Fruit fly (Drosophila melanogaster) whole organism, embryonic: Measurements from ENCODE around the gene CG3032.

Source experiments
- ATbp ChIP-seq: fragments of 200-800 bp; sonication (Bioruptor generic); optimal IDR thresholded peaks from 2 replicates; lab custom pipeline; 2017; ENCODE audit warnings: missing biosample characterization, mild to moderate bottlenecking, missing genetic modification characterization, missing genetic modification reagents
- Abd-B ChIP-seq: fragments of 200-800 bp; sonication (Bioruptor generic); optimal IDR thresholded peaks from 2 replicates; lab custom pipeline; 2018; ENCODE audit warnings: missing biosample characterization, mild to moderate bottlenecking, missing genetic modification characterization, moderate library complexity
- Ada2b ChIP-seq: fragments of 200-800 bp; sonication (Bioruptor generic); IDR thresholded peaks from 2 replicates; pipeline ENCODE4 v1.3.6; 2022; ENCODE audit warnings: missing biosample characterization, missing genetic modification characterization
- Adf1 ChIP-seq: fragments of 200-800 bp; sonication (Bioruptor generic); IDR thresholded peaks from 2 replicates; pipeline ENCODE4 v1.3.6; 2022; ENCODE audit warnings: missing biosample characterization, missing genetic modification characterization
- Antp ChIP-seq: fragments of 200-800 bp; sonication (Bioruptor generic); optimal IDR thresholded peaks from 3 replicates; lab custom pipeline; 2016; ENCODE audit warnings: missing biosample characterization, missing genetic modification characterization
- Bgb ChIP-seq: fragments of 200-800 bp; sonication (Bioruptor generic); IDR thresholded peaks from 2 replicates; pipeline ENCODE4 v1.3.6; 2022; ENCODE audit warnings: missing biosample characterization, missing genetic modification characterization; ENCODE audit not compliant: partially characterized antibody
- C15 ChIP-seq: fragments of 200-800 bp; sonication (Bioruptor generic); IDR thresholded peaks from 3 replicates; pipeline ENCODE4 v1.3.6; 2022; ENCODE audit warnings: missing biosample characterization, missing genetic modification characterization
- CG1024 ChIP-seq: fragments of 200-800 bp; sonication (Bioruptor generic); IDR thresholded peaks from 2 replicates; pipeline ENCODE4 v1.3.6; 2022; ENCODE audit warnings: missing biosample characterization, missing genetic modification characterization
- CG10462 ChIP-seq: fragments of 200-800 bp; sonication (Bioruptor generic); optimal IDR thresholded peaks from 2 replicates; lab custom pipeline; 2016; ENCODE audit warnings: missing biosample characterization, missing genetic modification characterization
- CG13287 ChIP-seq: fragments of 200-800 bp; sonication (Bioruptor generic); IDR thresholded peaks from 2 replicates; pipeline ENCODE4 v1.3.6; 2022; ENCODE audit warnings: missing biosample characterization, missing genetic modification characterization; ENCODE audit not compliant: partially characterized antibody
- CG14710 ChIP-seq: fragments of 200-800 bp; sonication (Bioruptor generic); optimal IDR thresholded peaks from 3 replicates; lab custom pipeline; 2019; ENCODE audit warnings: missing biosample characterization, mild to moderate bottlenecking, missing genetic modification characterization, moderate library complexity
- CG14965 ChIP-seq: fragments of 200-800 bp; sonication (Bioruptor generic); optimal IDR thresholded peaks from 2 replicates; lab custom pipeline; 2016; ENCODE audit warnings: missing biosample characterization, missing genetic modification characterization, borderline replicate concordance
- CG15696 ChIP-seq: fragments of 200-800 bp; sonication (Bioruptor generic); optimal IDR thresholded peaks from 2 replicates; lab custom pipeline; 2019; ENCODE audit warnings: missing biosample characterization, mild to moderate bottlenecking, missing genetic modification characterization, moderate library complexity
- CG1647 ChIP-seq: fragments of 200-800 bp; sonication (Bioruptor generic); optimal IDR thresholded peaks from 3 replicates; lab custom pipeline; 2016; ENCODE audit warnings: missing biosample characterization, missing genetic modification characterization
- CG16779 ChIP-seq: fragments of 200-800 bp; sonication (Bioruptor generic); IDR thresholded peaks from 2 replicates; pipeline ENCODE4 v1.3.6; 2022; ENCODE audit warnings: missing biosample characterization, missing genetic modification characterization
- CG17186 ChIP-seq: fragments of 200-800 bp; sonication (Bioruptor generic); optimal IDR thresholded peaks from 3 replicates; lab custom pipeline; 2017; ENCODE audit warnings: missing biosample characterization, missing genetic modification reagents, missing genetic modification characterization
- CG42726 ChIP-seq: fragments of 200-800 bp; sonication (Bioruptor generic); IDR thresholded peaks from 2 replicates; pipeline ENCODE4 v1.3.6; 2022; ENCODE audit warnings: missing biosample characterization, missing genetic modification characterization; ENCODE audit not compliant: partially characterized antibody
- CG4820 ChIP-seq: fragments of 200-800 bp; sonication (Bioruptor generic); optimal IDR thresholded peaks from 3 replicates; lab custom pipeline; 2016; ENCODE audit warnings: missing biosample characterization, missing genetic modification characterization
- CG8478 ChIP-seq: fragments of >200 bp; optimal IDR thresholded peaks from 2 replicates; lab custom pipeline; 2018
- Fer3 ChIP-seq: fragments of 200-800 bp; sonication (Bioruptor generic); optimal IDR thresholded peaks from 2 replicates; lab custom pipeline; 2018; ENCODE audit warnings: missing biosample characterization, mild to moderate bottlenecking, missing genetic modification characterization, moderate library complexity
- HmgD ChIP-seq: fragments of 200-800 bp; sonication (Bioruptor generic); optimal IDR thresholded peaks from 3 replicates; lab custom pipeline; 2016; ENCODE audit warnings: missing biosample characterization, missing genetic modification characterization
- Hr39 ChIP-seq: fragments of >200 bp; optimal IDR thresholded peaks from 2 replicates; lab custom pipeline; 2017
- Jarid2 ChIP-seq: fragments of 200-800 bp; sonication (Bioruptor generic); optimal IDR thresholded peaks from 3 replicates; lab custom pipeline; 2017; ENCODE audit warnings: mild to moderate bottlenecking, missing biosample characterization, missing genetic modification reagents, missing genetic modification characterization
- Sox100B ChIP-seq: fragments of 200-800 bp; sonication (Bioruptor generic); optimal IDR thresholded peaks from 3 replicates; lab custom pipeline; 2018; ENCODE audit warnings: missing biosample characterization, mild to moderate bottlenecking, missing genetic modification characterization
- Trl ChIP-seq, 3 experiments: fragments of >200 bp in 2 of 3; fragments of 200-800 bp in 1 of 3; sonication (Bioruptor generic) in 1 of 3; optimal IDR thresholded peaks; 2 replicates in 1 of 3; 3 replicates in 2 of 3; lab custom pipeline; 2016 to 2017; ENCODE audit warnings: missing biosample characterization in 1 of 3, missing genetic modification characterization in 1 of 3
- abd-A ChIP-seq: fragments of 200-800 bp; sonication (Bioruptor generic); optimal IDR thresholded peaks from 3 replicates; lab custom pipeline; 2019; ENCODE audit warnings: missing biosample characterization, mild to moderate bottlenecking, missing genetic modification characterization, moderate library complexity
- ara ChIP-seq: fragments of 200-800 bp; sonication (Bioruptor generic); IDR thresholded peaks from 2 replicates; pipeline ENCODE4 v1.3.6; 2022; ENCODE audit warnings: missing biosample characterization, missing genetic modification characterization
- bcd ChIP-seq: fragments of 200-800 bp; sonication (Bioruptor generic); optimal IDR thresholded peaks from 2 replicates; lab custom pipeline; 2017; ENCODE audit warnings: missing biosample characterization, mild to moderate bottlenecking, missing genetic modification characterization
- cas ChIP-seq: fragments of 200-800 bp; sonication (Bioruptor generic); IDR thresholded peaks from 2 replicates; pipeline ENCODE4 v1.3.6; 2022; ENCODE audit warnings: missing biosample characterization, missing genetic modification characterization
- chm ChIP-seq: fragments of 200-800 bp; sonication (Bioruptor generic); IDR thresholded peaks from 2 replicates; pipeline ENCODE4 v1.3.6; 2022; ENCODE audit warnings: missing biosample characterization, missing genetic modification characterization
- crc ChIP-seq: fragments of 200-800 bp; sonication (Bioruptor generic); optimal IDR thresholded peaks from 2 replicates; lab custom pipeline; 2016; ENCODE audit warnings: missing biosample characterization, missing genetic modification characterization
- danr ChIP-seq: fragments of 200-800 bp; sonication (Bioruptor generic); IDR thresholded peaks from 2 replicates; pipeline ENCODE4 v1.3.6; 2022; ENCODE audit warnings: missing biosample characterization, missing genetic modification characterization
- dm ChIP-seq: fragments of 200-800 bp; sonication (Bioruptor generic); optimal IDR thresholded peaks from 3 replicates; lab custom pipeline; 2016; ENCODE audit warnings: missing biosample characterization, missing genetic modification characterization
- en ChIP-seq: fragments of 200-800 bp; sonication (Bioruptor generic); optimal IDR thresholded peaks from 2 replicates; lab custom pipeline; 2016; ENCODE audit warnings: missing biosample characterization, missing genetic modification characterization
- fd64A ChIP-seq: fragments of 200-800 bp; sonication (Bioruptor generic); optimal IDR thresholded peaks from 3 replicates; lab custom pipeline; 2018; ENCODE audit warnings: missing biosample characterization, mild to moderate bottlenecking, missing genetic modification characterization
- grau ChIP-seq: fragments of 200-800 bp; optimal IDR thresholded peaks from 3 replicates; lab custom pipeline; 2019; ENCODE audit warnings: missing biosample characterization, mild to moderate bottlenecking, missing genetic modification characterization, moderate library complexity
- gro ChIP-seq: fragments of 200-800 bp; sonication (Bioruptor generic); optimal IDR thresholded peaks from 2 replicates; lab custom pipeline; 2016; ENCODE audit warnings: missing biosample characterization, missing genetic modification characterization
- kah ChIP-seq: fragments of 200-800 bp; sonication (Bioruptor generic); optimal IDR thresholded peaks from 2 replicates; lab custom pipeline; 2018; ENCODE audit warnings: missing biosample characterization, mild to moderate bottlenecking, missing genetic modification characterization
- kay ChIP-seq: fragments of 200-800 bp; sonication (Bioruptor generic); optimal IDR thresholded peaks from 2 replicates; lab custom pipeline; 2016; ENCODE audit warnings: missing biosample characterization, missing genetic modification characterization
- lov ChIP-seq, 2 experiments: fragments of 200-800 bp in 1 of 2; fragments of >200 bp in 1 of 2; sonication (Bioruptor generic) in 1 of 2; IDR thresholded peaks in 1 of 2; optimal IDR thresholded peaks in 1 of 2; 2 replicates in 1 of 2; 3 replicates in 1 of 2; pipeline versions ENCODE4 v1.3.6 to Lab custom; 2017 to 2022; ENCODE audit warnings: missing biosample characterization in 1 of 2, missing genetic modification characterization in 1 of 2
- nerfin-1 ChIP-seq: fragments of 200-800 bp; sonication (Bioruptor generic); optimal IDR thresholded peaks from 3 replicates; lab custom pipeline; 2019; ENCODE audit warnings: missing biosample characterization, mild to moderate bottlenecking, missing genetic modification characterization, moderate library complexity
- otp ChIP-seq: fragments of 200-800 bp; sonication (Bioruptor generic); IDR thresholded peaks from 3 replicates; pipeline ENCODE4, ENCODE4 v1.3.6; 2022; ENCODE audit warnings: missing biosample characterization, missing genetic modification characterization
- phol ChIP-seq: fragments of 200-800 bp; sonication (Bioruptor generic); optimal IDR thresholded peaks from 3 replicates; lab custom pipeline; 2018; ENCODE audit warnings: missing biosample characterization, mild to moderate bottlenecking, missing genetic modification characterization, moderate library complexity
- prd ChIP-seq, 3 experiments: fragments of >200 bp in 2 of 3; fragments of 200-800 bp in 1 of 3; sonication (Bioruptor generic) in 1 of 3; optimal IDR thresholded peaks in 2 of 3; IDR thresholded peaks in 1 of 3; 2 replicates in 2 of 3; 3 replicates in 1 of 3; pipeline versions ENCODE4 v1.3.6 to Lab custom; 2017 to 2022; ENCODE audit warnings: missing biosample characterization in 1 of 3, missing genetic modification characterization in 1 of 3
- ssp ChIP-seq: fragments of 200-800 bp; sonication (Bioruptor generic); IDR thresholded peaks from 2 replicates; pipeline ENCODE4 v1.3.6; 2022; ENCODE audit warnings: missing biosample characterization, missing genetic modification characterization
- sug ChIP-seq: fragments of 200-800 bp; optimal IDR thresholded peaks from 2 replicates; lab custom pipeline; 2019; ENCODE audit warnings: missing biosample characterization, mild to moderate bottlenecking, missing genetic modification characterization, moderate library complexity
- tap ChIP-seq: fragments of 200-800 bp; optimal IDR thresholded peaks from 3 replicates; lab custom pipeline; 2019; ENCODE audit warnings: missing biosample characterization, mild to moderate bottlenecking, missing genetic modification characterization, moderate library complexity
- usp ChIP-seq: fragments of >200 bp; optimal IDR thresholded peaks from 2 replicates; lab custom pipeline; 2017; ENCODE audit warnings: missing biosample characterization, missing genetic modification characterization
- z ChIP-seq: fragments of 200-800 bp; sonication (Bioruptor generic); IDR thresholded peaks from 3 replicates; pipeline ENCODE4 v1.3.6; 2022; ENCODE audit warnings: missing biosample characterization, missing genetic modification characterization
- zen2 ChIP-seq: fragments of 200-800 bp; sonication (Bioruptor generic); IDR thresholded peaks from 3 replicates; pipeline ENCODE4 v1.3.6; 2022; ENCODE audit warnings: missing biosample characterization, missing genetic modification characterization; ENCODE audit not compliant: partially characterized antibody

Gene CG3032

dm6 chrX:6998492-6998852, 15.2 kb downstream of the CG3032 start, which contains the start of gene Inx2 (continued):
- TF ChIP-seq ara (GFP tag; lab: Robert Waterston, UW), result peak; percentile 15; the same call in 1 of the 2 replicates
- 0 out of 3 replicates have a peak, but pooled peaks have one; percentile 52 for TF ChIP-seq otp (GFP tag; lab: Robert Waterston, UW)
- no peak for TF ChIP-seq prd (optimal IDR thresholded peaks at IDR 0.05; lab: Kevin White, UChicago)
- TF ChIP-seq prd (GFP tag; IDR thresholded peaks at IDR 0.05; lab: Robert Waterston, UW), result 0 out of 3 replicates have a peak, but pooled peaks have one; percentile 22
- peak; percentile 52 for TF ChIP-seq gro (GFP tag; lab: Kevin White, UChicago)
- TF ChIP-seq Fer3, result no peak
- TF ChIP-seq grau (tag; lab: Kevin White, UChicago), result peak; percentile 17
- TF ChIP-seq abd-A (tag; lab: Kevin White, UChicago), result peak; percentile 18
- no peak for TF ChIP-seq C15 (GFP tag; lab: Robert Waterston, UW)
- no peak for TF ChIP-seq CG14710 (tag; lab: Kevin White, UChicago)
- TF ChIP-seq danr (GFP tag; lab: Robert Waterston, UW), result no peak
- TF ChIP-seq CG14965 (GFP tag; lab: Kevin White, UChicago), result no peak
- TF ChIP-seq CG15696 (tag; lab: Kevin White, UChicago), result no peak
- TF ChIP-seq z, result peak; percentile 75
- no peak for TF ChIP-seq phol (tag; lab: Kevin White, UChicago)
- TF ChIP-seq CG4820 (GFP tag; lab: Kevin White, UChicago), result no peak
- no peak for TF ChIP-seq kay (GFP tag; lab: Kevin White, UChicago)
- peak; percentile 71; the same call in 2 of the 3 replicates for TF ChIP-seq zen2 (GFP tag; lab: Robert Waterston, UW)
- TF ChIP-seq CG42726, result peak; percentile 71; the same call in 1 of the 2 replicates
- peak; percentile 82 for TF ChIP-seq chm (GFP tag; lab: Robert Waterston, UW)
- peak; percentile 41 for TF ChIP-seq tap (tag; lab: Kevin White, UChicago)
- TF ChIP-seq CG10462 (GFP tag; lab: Kevin White, UChicago), result no peak
- TF ChIP-seq usp, result no peak
- TF ChIP-seq crc (GFP tag; lab: Kevin White, UChicago), result no peak
- peak; percentile 74 for TF ChIP-seq kah (GFP tag; lab: Kevin White, UChicago)
- peak; percentile 99 for TF ChIP-seq Jarid2
- TF ChIP-seq CG1647 (GFP tag; lab: Kevin White, UChicago), result no peak
- no peak for TF ChIP-seq Abd-B (GFP tag; lab: Kevin White, UChicago)
- TF ChIP-seq dm (GFP tag; lab: Kevin White, UChicago), result no peak
- TF ChIP-seq cas, result no peak
- peak; percentile 82 for TF ChIP-seq Adf1 (GFP tag; lab: Robert Waterston, UW)
- TF ChIP-seq sug (tag; lab: Kevin White, UChicago), result peak; percentile 88
- TF ChIP-seq Trl (optimal IDR thresholded peaks at IDR 0.05; lab: Kevin White, UChicago), result peak; percentile 88 to 94
- peak; percentile 57 for TF ChIP-seq Trl (GFP tag; optimal IDR thresholded peaks at IDR 0.05; lab: Kevin White, UChicago)
- TF ChIP-seq Antp (GFP tag; lab: Kevin White, UChicago), result peak; percentile 13
- TF ChIP-seq CG17186 (GFP tag; lab: Kevin White, UChicago), result no peak
- TF ChIP-seq CG16779 (GFP tag; lab: Robert Waterston, UW), result no peak
- no peak for TF ChIP-seq lov (optimal IDR thresholded peaks at IDR 0.05; lab: Kevin White, UChicago)
- no peak for TF ChIP-seq lov (GFP tag; IDR thresholded peaks at IDR 0.05; lab: Robert Waterston, UW)
- TF ChIP-seq bcd (GFP tag; lab: Kevin White, UChicago), result no peak
- no peak for TF ChIP-seq CG8478
- peak; percentile 73 for TF ChIP-seq HmgD (GFP tag; lab: Kevin White, UChicago)
- peak; percentile 61; the same call in 1 of the 2 replicates for TF ChIP-seq CG13287 (GFP tag; lab: Robert Waterston, UW)
- TF ChIP-seq Ada2b, result no peak
- TF ChIP-seq en (GFP tag; lab: Kevin White, UChicago), result no peak
- TF ChIP-seq ssp (GFP tag; lab: Robert Waterston, UW), result no peak
- no peak for TF ChIP-seq CG1024 (GFP tag; lab: Robert Waterston, UW)
- no peak for TF ChIP-seq Hr39 (lab: Kevin White, UChicago)
- no peak for TF ChIP-seq fd64A (GFP tag; lab: Kevin White, UChicago)
- TF ChIP-seq nerfin-1 (tag; lab: Kevin White, UChicago), result peak; percentile 44
- TF ChIP-seq Sox100B (GFP tag; lab: Kevin White, UChicago), result no peak
- no peak for TF ChIP-seq ATbp (GFP tag; lab: Kevin White, UChicago)
- TF ChIP-seq Bgb (GFP tag; lab: Robert Waterston, UW), result peak; percentile 63; the same call in 1 of the 2 replicates
